Fruit fly (Drosophila melanogaster) whole organism, embryonic: ENCODE data around the gene CG18269.

Experiments used
- CG12219 ChIP-seq: fragments of 200-800 bp; sonication (Bioruptor generic); optimal IDR thresholded peaks from 3 replicates; lab custom pipeline; 2018; ENCODE audit warnings: missing biosample characterization, mild to moderate bottlenecking, missing genetic modification characterization
- CG15479 ChIP-seq: fragments of 200-800 bp; sonication (Bioruptor generic); optimal IDR thresholded peaks from 3 replicates; lab custom pipeline; 2019; ENCODE audit warnings: missing biosample characterization, mild to moderate bottlenecking, missing genetic modification characterization, moderate library complexity
- CG31224 ChIP-seq: fragments of 200-800 bp; sonication (Bioruptor generic); IDR thresholded peaks from 2 replicates; pipeline ENCODE4 v1.3.6; 2022; ENCODE audit warnings: missing biosample characterization, missing genetic modification characterization
- hth ChIP-seq: fragments of >200 bp; optimal IDR thresholded peaks from 2 replicates; lab custom pipeline; 2017; ENCODE audit warnings: inconsistent platforms

DNA sequence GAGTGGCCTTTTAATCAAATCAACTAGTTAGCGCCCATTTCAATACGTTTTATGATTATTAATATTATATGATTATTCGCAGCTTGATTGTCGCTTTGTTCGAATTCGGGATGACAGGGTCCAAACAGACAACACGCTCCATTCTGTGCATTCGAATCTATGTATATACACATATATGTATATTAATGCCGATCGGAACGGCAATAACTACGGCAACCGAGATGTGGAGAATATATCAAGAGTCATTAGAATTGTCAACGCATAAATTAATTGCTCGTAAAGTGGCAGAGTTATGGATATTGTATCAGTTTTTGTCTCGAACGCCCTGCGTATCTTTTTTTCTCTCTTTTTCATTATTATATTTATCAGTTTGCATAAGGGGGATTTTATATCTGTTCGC, 48.8 kb upstream of the CG18269 start:
- TF ChIP-seq CG12219 (GFP tag; lab: Kevin White, UChicago) (no peak), CG31224 (no peak), CG15479 (GFP tag; lab: Kevin White, UChicago) (no peak), hth (lab: Kevin White, UChicago) (no peak)
